Worm (Caenorhabditis elegans) whole organism, young adult: Measurements from ENCODE around the gene Y59E9AL.36.

Experiments
- B0261.1 ChIP-seq: sonication (generic microtip); optimal IDR thresholded peaks from 2 replicates; lab custom pipeline; 2016; ENCODE audit warnings: mild to moderate bottlenecking, missing genetic modification characterization, moderate library complexity, missing compliant biosample characterization
- C17E4.6 ChIP-seq: fragments of 200-800 bp; sonication (Bioruptor generic); IDR thresholded peaks from 2 replicates; pipeline ENCODE4 v1.3.6; 2022; ENCODE audit warnings: missing genetic modification reagents, missing genetic modification characterization, missing compliant biosample characterization
- F33H1.4 ChIP-seq: fragments of 200-800 bp; sonication (Bioruptor generic); IDR thresholded peaks from 2 replicates; pipeline ENCODE4 v1.3.6; 2022; ENCODE audit warnings: missing genetic modification reagents, missing genetic modification characterization, missing compliant biosample characterization
- F49E8.2 ChIP-seq: sonication (generic microtip); optimal IDR thresholded peaks from 3 replicates; lab custom pipeline; 2017; ENCODE audit warnings: missing genetic modification characterization, mild to moderate bottlenecking, missing compliant biosample characterization, antibody characterized with exemption, moderate library complexity; ENCODE audit not compliant: insufficient read depth
- F52B5.7 ChIP-seq: sonication (generic microtip); optimal IDR thresholded peaks from 2 replicates; lab custom pipeline; 2016; ENCODE audit warnings: mild to moderate bottlenecking, missing genetic modification characterization, missing compliant biosample characterization
- F55B11.4 ChIP-seq: sonication (generic microtip); optimal IDR thresholded peaks from 2 replicates; lab custom pipeline; 2016; ENCODE audit warnings: missing compliant biosample characterization, missing genetic modification characterization, borderline replicate concordance; ENCODE audit not compliant: insufficient read depth
- F57A8.1 ChIP-seq: fragments of 200-800 bp; sonication (Bioruptor generic); optimal IDR thresholded peaks from 2 replicates; lab custom pipeline; 2018; ENCODE audit warnings: mild to moderate bottlenecking, missing genetic modification characterization, moderate library complexity, missing compliant biosample characterization
- Y53G8AR.9 ChIP-seq: fragments of 200-800 bp; sonication (Bioruptor generic); conservative IDR thresholded peaks from 2 replicates; pipeline ENCODE4 v1.3.6; 2022; ENCODE audit warnings: missing genetic modification reagents, missing genetic modification characterization, missing compliant biosample characterization
- Y67H2A.10 ChIP-seq: fragments of 200-800 bp; sonication (Bioruptor generic); conservative IDR thresholded peaks from 2 replicates; pipeline ENCODE4 v1.3.6; 2022; ENCODE audit warnings: missing genetic modification reagents, missing genetic modification characterization, missing compliant biosample characterization
- ZK185.1 ChIP-seq: sonication (generic microtip); optimal IDR thresholded peaks from 2 replicates; lab custom pipeline; 2016; ENCODE audit warnings: mild to moderate bottlenecking, missing genetic modification characterization, missing compliant biosample characterization; ENCODE audit not compliant: poor library complexity, severe bottlenecking
- akir-1 ChIP-seq: fragments of 200-800 bp; sonication (Bioruptor generic); optimal IDR thresholded peaks from 2 replicates; lab custom pipeline; 2018; ENCODE audit warnings: mild to moderate bottlenecking, missing genetic modification characterization, moderate library complexity, missing compliant biosample characterization
- aptf-2 ChIP-seq: fragments of 200-800 bp; sonication (Bioruptor generic); conservative IDR thresholded peaks from 2 replicates; pipeline ENCODE4 v1.3.6; 2022; ENCODE audit warnings: missing genetic modification reagents, missing genetic modification characterization, missing compliant biosample characterization
- atf-7 ChIP-seq: sonication (generic microtip); optimal IDR thresholded peaks from 2 replicates; lab custom pipeline; 2017; ENCODE audit warnings: mild to moderate bottlenecking, missing genetic modification characterization, missing compliant biosample characterization
- bed-1 ChIP-seq: fragments of 200-800 bp; sonication (Bioruptor generic); IDR thresholded peaks from 2 replicates; pipeline ENCODE4 v1.3.6; 2022; ENCODE audit warnings: missing genetic modification reagents, missing genetic modification characterization, missing compliant biosample characterization
- ccch-3 ChIP-seq: fragments of 200-800 bp; sonication (Bioruptor generic); optimal IDR thresholded peaks from 2 replicates; lab custom pipeline; 2018; ENCODE audit warnings: mild to moderate bottlenecking, missing genetic modification characterization, missing compliant biosample characterization
- ceh-100 ChIP-seq: fragments of 200-800 bp; sonication (Bioruptor generic); IDR thresholded peaks from 2 replicates; pipeline ENCODE4 v1.3.6; 2022; ENCODE audit warnings: missing genetic modification reagents, missing genetic modification characterization, missing compliant biosample characterization
- ceh-58 ChIP-seq: fragments of 200-800 bp; sonication (Bioruptor generic); IDR thresholded peaks from 2 replicates; pipeline ENCODE4 v1.3.6; 2022; ENCODE audit warnings: missing genetic modification characterization, missing compliant biosample characterization
- die-1 ChIP-seq: sonication (generic microtip); optimal IDR thresholded peaks from 2 replicates; lab custom pipeline; 2016; ENCODE audit warnings: missing genotype, mild to moderate bottlenecking, missing genetic modification characterization, missing compliant biosample characterization
- dox-1 ChIP-seq: fragments of 200-800 bp; sonication (Bioruptor generic); IDR thresholded peaks from 2 replicates; pipeline ENCODE4 v1.3.6; 2022; ENCODE audit warnings: missing genetic modification reagents, missing genetic modification characterization, missing compliant biosample characterization
- dpl-1 ChIP-seq: fragments of 150-350 bp; optimal IDR thresholded peaks from 2 replicates; lab custom pipeline; 2014; ENCODE audit warnings: missing biosample characterization, missing genetic modification reagents, missing genetic modification characterization
- efl-1 ChIP-seq: fragments of 150-350 bp; optimal IDR thresholded peaks from 2 replicates; lab custom pipeline; 2014; ENCODE audit warnings: missing biosample characterization, missing genetic modification reagents, missing genetic modification characterization
- ets-4 ChIP-seq: fragments of 200-800 bp; sonication (Bioruptor generic); optimal IDR thresholded peaks from 2 replicates; lab custom pipeline; 2018; ENCODE audit warnings: mild to moderate bottlenecking, missing genetic modification characterization, missing compliant biosample characterization
- fkh-3 ChIP-seq: sonication (generic microtip); optimal IDR thresholded peaks from 2 replicates; lab custom pipeline; 2016; ENCODE audit warnings: mild to moderate bottlenecking, missing genetic modification characterization, missing compliant biosample characterization
- hlh-26 ChIP-seq: fragments of 200-800 bp; sonication (Bioruptor generic); conservative IDR thresholded peaks from 2 replicates; pipeline ENCODE4 v1.3.6; 2022; ENCODE audit warnings: missing genetic modification reagents, missing genetic modification characterization, missing compliant biosample characterization
- hmg-1.2 ChIP-seq: fragments of 200-800 bp; sonication (Bioruptor generic); IDR thresholded peaks from 2 replicates; pipeline ENCODE4 v1.3.6; 2022; ENCODE audit warnings: missing genetic modification reagents, missing genetic modification characterization, missing compliant biosample characterization
- lin-35 ChIP-seq, 3 experiments: fragments of 150-350 bp in 2 of 3; sonication (generic microtip) in 1 of 3; optimal IDR thresholded peaks; 2 replicates each; lab custom pipeline; 2014 to 2018; ENCODE audit warnings: missing biosample characterization in 3 of 3, missing genetic modification characterization in 3 of 3, missing genetic modification reagents in 3 of 3
- lin-40 ChIP-seq: sonication (generic microtip); optimal IDR thresholded peaks from 2 replicates; lab custom pipeline; 2016; ENCODE audit warnings: missing genetic modification characterization, mild to moderate bottlenecking, missing compliant biosample characterization, missing genotype, missing genetic modification reagents
- lin-54 ChIP-seq: fragments of 200-800 bp; sonication (Bioruptor generic); optimal IDR thresholded peaks from 2 replicates; lab custom pipeline; 2018; ENCODE audit warnings: mild to moderate bottlenecking, missing genetic modification characterization, missing compliant biosample characterization
- lsl-1 ChIP-seq: fragments of 200-800 bp; sonication (Bioruptor generic); optimal IDR thresholded peaks from 2 replicates; lab custom pipeline; 2018; ENCODE audit warnings: mild to moderate bottlenecking, missing genetic modification characterization, moderate library complexity, missing compliant biosample characterization
- madf-10 ChIP-seq: sonication (generic microtip); optimal IDR thresholded peaks from 2 replicates; lab custom pipeline; 2016; ENCODE audit warnings: mild to moderate bottlenecking, missing genetic modification characterization, missing compliant biosample characterization
- mcd-1 ChIP-seq: fragments of 200-800 bp; sonication (Bioruptor generic); IDR thresholded peaks from 2 replicates; pipeline ENCODE4 v1.3.6; 2022; ENCODE audit warnings: missing genetic modification reagents, missing genetic modification characterization, missing compliant biosample characterization
- nfya-2 ChIP-seq: fragments of 200-800 bp; sonication (Bioruptor generic); IDR thresholded peaks from 2 replicates; pipeline ENCODE4 v1.3.6; 2022; ENCODE audit warnings: missing genetic modification reagents, missing genetic modification characterization, missing compliant biosample characterization
- nfyb-1 ChIP-seq: fragments of 200-800 bp; sonication (Bioruptor generic); IDR thresholded peaks from 2 replicates; pipeline ENCODE4 v1.3.6; 2022; ENCODE audit warnings: missing genetic modification reagents, missing genetic modification characterization, missing compliant biosample characterization
- pha-4 ChIP-seq: fragments of 150-350 bp; sonication (generic microtip); optimal IDR thresholded peaks from 2 replicates; lab custom pipeline; 2014; ENCODE audit warnings: missing biosample characterization, missing genetic modification reagents, missing genetic modification characterization
- repo-1 ChIP-seq: sonication (generic microtip); optimal IDR thresholded peaks from 2 replicates; lab custom pipeline; 2017; ENCODE audit warnings: mild to moderate bottlenecking, missing genetic modification characterization, missing compliant biosample characterization
- rpc-1 ChIP-seq, 2 experiments: fragments of 150-350 bp in 1 of 2; sonication (generic microtip) in 1 of 2; optimal IDR thresholded peaks; 2 replicates each; lab custom pipeline; 2014 to 2018; ENCODE audit warnings: missing biosample characterization in 1 of 2, missing genetic modification characterization in 1 of 2, missing genetic modification reagents in 1 of 2, missing genotype in 1 of 2
- snpc-1.1 ChIP-seq: sonication (generic microtip); optimal IDR thresholded peaks from 2 replicates; lab custom pipeline; 2017; ENCODE audit warnings: missing genetic modification characterization, mild to moderate bottlenecking, missing compliant biosample characterization, antibody characterized with exemption, moderate library complexity, missing genotype, missing genetic modification reagents; ENCODE audit not compliant: insufficient read depth
- snpc-4 ChIP-seq, 5 experiments: fragments of 150-350 bp in 1 of 5; sonication (generic microtip) in 4 of 5; optimal IDR thresholded peaks; 2 replicates each; lab custom pipeline; 2014 to 2018; ENCODE audit warnings: missing genetic modification characterization in 5 of 5, missing biosample characterization in 3 of 5, antibody characterized with exemption in 2 of 5, mild to moderate bottlenecking in 2 of 5, missing compliant biosample characterization in 2 of 5, missing genotype in 2 of 5, moderate library complexity in 2 of 5, missing genetic modification reagents in 1 of 5
- tbp1 ChIP-seq: fragments of 200-800 bp; sonication (Bioruptor generic); optimal IDR thresholded peaks from 2 replicates; lab custom pipeline; 2018; ENCODE audit warnings: mild to moderate bottlenecking, missing genetic modification characterization, missing compliant biosample characterization
- unc-130 ChIP-seq: sonication (generic microtip); optimal IDR thresholded peaks from 2 replicates; lab custom pipeline; 2016; ENCODE audit warnings: missing genetic modification reagents, missing genetic modification characterization, missing compliant biosample characterization
- unc-62 ChIP-seq: fragments of 150-350 bp; optimal IDR thresholded peaks from 2 replicates; lab custom pipeline; 2014; ENCODE audit warnings: missing biosample characterization, missing genetic modification reagents, missing genetic modification characterization
- ztf-26 ChIP-seq: sonication (generic microtip); optimal IDR thresholded peaks from 2 replicates; lab custom pipeline; 2017; ENCODE audit warnings: missing genetic modification characterization, missing compliant biosample characterization
- ztf-28 ChIP-seq: fragments of 200-800 bp; sonication (Bioruptor generic); IDR thresholded peaks from 2 replicates; pipeline ENCODE4 v1.3.6; 2022; ENCODE audit warnings: missing genetic modification reagents, missing genetic modification characterization, missing compliant biosample characterization

Y59E9AL.36 gene

ce11 chrIV:5188051-5188450, 21.2 kb downstream of the Y59E9AL.36 start:
- TF ChIP-seq atf-7 (tag; lab: Kevin White, UChicago) (no peak), ztf-28 (no peak), ets-4 (GFP tag; lab: Kevin White, UChicago) (no peak), mcd-1 (peak; percentile 39; the same call in 1 of the 2 replicates), ceh-100 (GFP tag; lab: Robert Waterston, UW) (no peak), madf-10 (no peak), fkh-3 (tag; lab: Kevin White, UChicago) (no peak), ztf-26 (no peak), tbp1 (peak; percentile 16), F33H1.4 (GFP tag; lab: Robert Waterston, UW) (no peak), snpc-4 (GFP tag; optimal IDR thresholded peaks at IDR 0.05; lab: Kevin White, UChicago) (no peak), snpc-4 (tag; optimal IDR thresholded peaks at IDR 0.05; lab: Kevin White, UChicago) (peak in 2 of 4 experiments; percentile 4 to 53), efl-1 (GFP tag; lab: Kevin White, UChicago) (peak; percentile 48), F57A8.1 (GFP tag; lab: Kevin White, UChicago) (no peak), lsl-1 (GFP tag; lab: Kevin White, UChicago) (no peak), akir-1 (GFP tag; lab: Kevin White, UChicago) (no peak), lin-54 (GFP tag; lab: Kevin White, UChicago) (peak; percentile 65), ccch-3 (no peak), aptf-2 (GFP tag; lab: Robert Waterston, UW) (no peak), dox-1 (no peak), nfyb-1 (GFP tag; lab: Robert Waterston, UW) (no peak), lin-35 (GFP tag; optimal IDR thresholded peaks at IDR 0.05; lab: Kevin White, UChicago) (peak in 1 of 3 experiments; percentile 67), nfya-2 (GFP tag; lab: Robert Waterston, UW) (no peak), hlh-26 (GFP tag; lab: Robert Waterston, UW) (no peak), Y67H2A.10 (GFP tag; lab: Robert Waterston, UW) (no peak), F52B5.7 (no peak)

ce11 chrIV:5186480-5187205, 22.6 kb downstream of the Y59E9AL.36 start, which contains the start of the genes W03F8.6 and mtrf-1L:
TSS of gene W03F8.6 (minus strand) at chrIV:5186580.
TSS of gene mtrf-1L (plus strand) at chrIV:5187155.
- no peak for TF ChIP-seq Y53G8AR.9 (GFP tag; lab: Robert Waterston, UW)
- no peak for TF ChIP-seq dox-1
- TF ChIP-seq, all 124 proteins: peak for 0

DNA sequence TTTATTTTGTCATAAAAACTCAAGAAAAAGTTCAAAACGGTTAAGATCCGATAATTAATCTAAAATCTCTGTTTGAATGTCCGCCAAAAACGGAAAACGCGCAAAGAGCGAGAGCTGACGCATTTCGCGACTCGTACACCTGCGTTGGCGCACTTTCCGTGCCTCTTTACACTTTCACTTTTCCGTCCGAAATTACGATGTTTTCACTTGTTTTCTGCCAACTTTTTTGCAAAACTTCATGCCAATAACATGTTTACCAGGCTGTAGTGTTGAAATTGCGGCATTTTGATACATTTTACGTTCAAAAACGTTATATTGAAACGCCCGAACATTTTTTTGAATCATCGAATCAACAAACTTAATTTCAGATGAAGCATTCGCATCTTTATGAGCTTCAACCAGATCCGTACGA, 25.5 kb downstream of the Y59E9AL.36 start, which contains the start of gene W03F8.4:
Gene W03F8.4 (plus strand): TSS at position 369 of the 412 bp plus-strand sequence.
- TF ChIP-seq ceh-58 (GFP tag; lab: Robert Waterston, UW) (no peak), ztf-26 (peak; percentile 84), dpl-1 (peak; percentile 92), B0261.1 (tag; lab: Kevin White, UChicago) (peak; percentile 0), F33H1.4 (GFP tag; lab: Robert Waterston, UW) (peak; percentile 75), C17E4.6 (GFP tag; lab: Robert Waterston, UW) (peak; percentile 76; the same call in 1 of the 2 replicates), repo-1 (tag; lab: Kevin White, UChicago) (peak; percentile 84), rpc-1 (optimal IDR thresholded peaks at IDR 0.05; lab: Kevin White, UChicago) (no peak), rpc-1 (tag; optimal IDR thresholded peaks at IDR 0.05; lab: Kevin White, UChicago) (no peak), lin-35 (GFP tag; optimal IDR thresholded peaks at IDR 0.05; lab: Kevin White, UChicago) (peak; percentile 41 to 97 (median 82)), hlh-26 (GFP tag; lab: Robert Waterston, UW) (no peak), unc-130 (peak; percentile 47), snpc-1.1 (peak; percentile 76), hmg-1.2 (GFP tag; lab: Robert Waterston, UW) (peak; percentile 68), unc-62 (GFP tag; lab: Kevin White, UChicago) (no peak), lin-40 (peak; percentile 94), ets-4 (GFP tag; lab: Kevin White, UChicago) (no peak), F49E8.2 (tag; lab: Kevin White, UChicago) (peak; percentile 29), F55B11.4 (tag; lab: Kevin White, UChicago) (no peak), die-1 (tag; lab: Kevin White, UChicago) (no peak), pha-4 (tag; lab: Kevin White, UChicago) (no peak), ZK185.1 (peak; percentile 82), bed-1 (GFP tag; lab: Robert Waterston, UW) (0 out of 2 replicates have a peak, but pooled peaks have one; percentile 70)
